Worm (Caenorhabditis elegans) whole organism, young adult: Measurements from ENCODE around the gene npr-30.

Source experiments
- D2030.7 ChIP-seq: fragments of 200-800 bp; sonication (Bioruptor generic); IDR thresholded peaks from 2 replicates; pipeline ENCODE4 v1.3.6; 2022; ENCODE audit warnings: missing genetic modification reagents, missing genetic modification characterization, missing compliant biosample characterization
- F33H1.4 ChIP-seq: fragments of 200-800 bp; sonication (Bioruptor generic); IDR thresholded peaks from 2 replicates; pipeline ENCODE4 v1.3.6; 2022; ENCODE audit warnings: missing genetic modification reagents, missing genetic modification characterization, missing compliant biosample characterization
- F49E8.2 ChIP-seq: sonication (generic microtip); optimal IDR thresholded peaks from 3 replicates; lab custom pipeline; 2017; ENCODE audit warnings: missing genetic modification characterization, mild to moderate bottlenecking, missing compliant biosample characterization, antibody characterized with exemption, moderate library complexity; ENCODE audit not compliant: insufficient read depth
- F57A8.1 ChIP-seq: fragments of 200-800 bp; sonication (Bioruptor generic); optimal IDR thresholded peaks from 2 replicates; lab custom pipeline; 2018; ENCODE audit warnings: mild to moderate bottlenecking, missing genetic modification characterization, moderate library complexity, missing compliant biosample characterization
- attf-5 ChIP-seq: fragments of 200-800 bp; sonication (Bioruptor generic); optimal IDR thresholded peaks from 2 replicates; lab custom pipeline; 2018; ENCODE audit warnings: mild to moderate bottlenecking, missing genetic modification characterization, missing compliant biosample characterization
- madf-10 ChIP-seq: sonication (generic microtip); optimal IDR thresholded peaks from 2 replicates; lab custom pipeline; 2016; ENCODE audit warnings: mild to moderate bottlenecking, missing genetic modification characterization, missing compliant biosample characterization
- madf-3 ChIP-seq: fragments of 200-800 bp; sonication (Bioruptor generic); IDR thresholded peaks from 2 replicates; pipeline ENCODE4 v1.3.6; 2022; ENCODE audit warnings: missing genetic modification reagents, missing genetic modification characterization, missing compliant biosample characterization
- nfyb-1 ChIP-seq: fragments of 200-800 bp; sonication (Bioruptor generic); IDR thresholded peaks from 2 replicates; pipeline ENCODE4 v1.3.6; 2022; ENCODE audit warnings: missing genetic modification reagents, missing genetic modification characterization, missing compliant biosample characterization
- pha-4 ChIP-seq: fragments of 150-350 bp; sonication (generic microtip); optimal IDR thresholded peaks from 2 replicates; lab custom pipeline; 2014; ENCODE audit warnings: missing biosample characterization, missing genetic modification reagents, missing genetic modification characterization
- snpc-4 ChIP-seq, 5 experiments: fragments of 150-350 bp in 1 of 5; sonication (generic microtip) in 4 of 5; optimal IDR thresholded peaks; 2 replicates each; lab custom pipeline; 2014 to 2018; ENCODE audit warnings: missing genetic modification characterization in 5 of 5, missing biosample characterization in 3 of 5, antibody characterized with exemption in 2 of 5, mild to moderate bottlenecking in 2 of 5, missing compliant biosample characterization in 2 of 5, missing genotype in 2 of 5, moderate library complexity in 2 of 5, missing genetic modification reagents in 1 of 5
- ztf-3 ChIP-seq: fragments of 200-800 bp; sonication (Bioruptor generic); optimal IDR thresholded peaks from 2 replicates; lab custom pipeline; 2018; ENCODE audit warnings: mild to moderate bottlenecking, missing genetic modification characterization, missing compliant biosample characterization

DNA sequence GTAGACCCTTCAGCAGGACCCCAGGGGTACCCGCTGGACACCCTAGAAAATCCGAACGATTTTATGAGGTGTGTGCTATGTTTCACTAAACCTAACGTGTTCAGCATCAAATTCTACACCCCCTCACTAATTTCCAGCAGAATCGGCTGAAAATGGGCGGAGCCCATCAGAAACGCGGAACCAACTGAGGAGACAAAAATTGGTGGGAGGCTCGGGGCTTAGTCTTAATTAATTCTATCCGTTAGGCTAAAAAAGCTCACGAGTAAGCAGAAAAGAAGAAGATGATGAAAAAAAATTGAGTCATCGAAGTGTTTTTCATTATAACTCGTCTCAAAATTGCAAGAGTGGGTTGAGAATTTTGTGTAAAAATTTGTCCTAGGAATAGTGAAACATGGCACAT, 25.7 kb downstream of the npr-30 start:
- TF ChIP-seq ztf-3 (GFP tag; lab: Kevin White, UChicago): no peak
- TF ChIP-seq madf-10 (tag; lab: Kevin White, UChicago): no peak
- TF ChIP-seq nfyb-1 (GFP tag; lab: Robert Waterston, UW): no peak
- no peak for TF ChIP-seq snpc-4 (GFP tag; optimal IDR thresholded peaks at IDR 0.05; lab: Kevin White, UChicago)
- no peak for TF ChIP-seq snpc-4 (tag; optimal IDR thresholded peaks at IDR 0.05; lab: Kevin White, UChicago)
- no peak for TF ChIP-seq pha-4 (tag; lab: Kevin White, UChicago)
- no peak for TF ChIP-seq F33H1.4 (GFP tag; lab: Robert Waterston, UW)
- no peak for TF ChIP-seq F57A8.1 (GFP tag; lab: Kevin White, UChicago)
- TF ChIP-seq D2030.7 (GFP tag; lab: Robert Waterston, UW): no peak
- TF ChIP-seq madf-3 (GFP tag; lab: Robert Waterston, UW): no peak
- TF ChIP-seq F49E8.2 (tag; lab: Kevin White, UChicago): no peak
- TF ChIP-seq attf-5 (GFP tag; lab: Kevin White, UChicago): no peak
